Fruit fly (Drosophila melanogaster) whole organism, prepupa: ENCODE results near the gene mxc.
A peak's percentile ranks its signal among the peaks of the same experiment; 100 is the strongest.

ENCODE experiments used
- CG7368 ChIP-seq: fragments of 200-800 bp; sonication (Bioruptor generic); optimal IDR thresholded peaks from 3 replicates; lab custom pipeline; 2016; ENCODE audit warnings: missing biosample characterization, missing genetic modification characterization
- Gug ChIP-seq: fragments of 200-800 bp; sonication (Bioruptor generic); IDR thresholded peaks from 2 replicates; pipeline ENCODE4 v1.3.6; 2022; ENCODE audit warnings: missing biosample characterization, missing genetic modification characterization
- Hr38 ChIP-seq: sonication (Bioruptor generic); optimal IDR thresholded peaks from 2 replicates; lab custom pipeline; 2016; ENCODE audit warnings: missing biosample characterization, missing genetic modification characterization
- Smox ChIP-seq: fragments of 200-800 bp; sonication (Bioruptor generic); optimal IDR thresholded peaks from 3 replicates; lab custom pipeline; 2016; ENCODE audit warnings: missing biosample characterization, missing genetic modification characterization
- Sox102F ChIP-seq: fragments of 200-800 bp; sonication (Bioruptor generic); optimal IDR thresholded peaks from 2 replicates; lab custom pipeline; 2016; ENCODE audit warnings: missing biosample characterization, mild to moderate bottlenecking, missing genetic modification characterization
- ss ChIP-seq, 2 experiments: fragments of 200-800 bp; sonication (Bioruptor generic); optimal IDR thresholded peaks; 2 replicates in 1 of 2; 3 replicates in 1 of 2; lab custom pipeline; 2017 to 2018; ENCODE audit warnings: mild to moderate bottlenecking in 2 of 2, missing biosample characterization in 2 of 2, missing genetic modification characterization in 2 of 2, moderate library complexity in 1 of 2
- svp ChIP-seq: fragments of 200-800 bp; sonication (Bioruptor generic); peaks from one replicate; lab custom pipeline; 2016; ENCODE audit warnings: missing biosample characterization, missing genetic modification characterization

dm6 chrX:9251212-9251877 lies 8.1 kb upstream of the mxc start:
- peak; percentile 88 for TF ChIP-seq svp (GFP tag; lab: Kevin White, UChicago)
- peak; percentile 65 for TF ChIP-seq CG7368
- TF ChIP-seq Hr38 (GFP tag; lab: Kevin White, UChicago) = no peak
- TF ChIP-seq Smox (GFP tag; lab: Kevin White, UChicago) = peak; percentile 64
- peak in 1 of 2 experiments; percentile 29 for TF ChIP-seq ss (GFP tag; optimal IDR thresholded peaks at IDR 0.05; lab: Kevin White, UChicago)
- peak; percentile 58 for TF ChIP-seq Gug (GFP tag; lab: Robert Waterston, UW)
- peak; percentile 72 for TF ChIP-seq Sox102F (GFP tag; lab: Kevin White, UChicago)
